Fruit fly (Drosophila melanogaster) whole organism, embryonic: ENCODE data around the gene CG11726.

Source experiments
- CG11504 ChIP-seq: fragments of 200-800 bp; sonication (Bioruptor generic); optimal IDR thresholded peaks from 3 replicates; lab custom pipeline; 2019; ENCODE audit warnings: missing biosample characterization, mild to moderate bottlenecking, missing genetic modification characterization, moderate library complexity
- CG12769 ChIP-seq: fragments of 200-800 bp; sonication (Bioruptor generic); optimal IDR thresholded peaks from 2 replicates; lab custom pipeline; 2019; ENCODE audit warnings: missing biosample characterization, mild to moderate bottlenecking, missing genetic modification characterization, moderate library complexity
- CG14441 ChIP-seq: fragments of 200-800 bp; sonication (Bioruptor generic); IDR thresholded peaks from 2 replicates; pipeline ENCODE4 v1.3.6; 2022; ENCODE audit warnings: missing biosample characterization, missing genetic modification characterization
- CG15696 ChIP-seq: fragments of 200-800 bp; sonication (Bioruptor generic); optimal IDR thresholded peaks from 2 replicates; lab custom pipeline; 2019; ENCODE audit warnings: missing biosample characterization, mild to moderate bottlenecking, missing genetic modification characterization, moderate library complexity
- CG17361 ChIP-seq: fragments of 200-800 bp; sonication (Bioruptor generic); IDR thresholded peaks from 3 replicates; pipeline ENCODE4 v1.3.6; 2022; ENCODE audit warnings: missing biosample characterization, missing genetic modification characterization
- CG17802 ChIP-seq: fragments of 200-800 bp; sonication (Bioruptor generic); optimal IDR thresholded peaks from 2 replicates; lab custom pipeline; 2018; ENCODE audit warnings: missing biosample characterization, mild to moderate bottlenecking, missing genetic modification characterization, moderate library complexity
- CG3163 ChIP-seq: fragments of 200-800 bp; sonication (Bioruptor generic); optimal IDR thresholded peaks from 3 replicates; lab custom pipeline; 2016; ENCODE audit warnings: missing biosample characterization, missing genetic modification characterization
- CG33213 ChIP-seq: fragments of 200-800 bp; sonication (Bioruptor generic); optimal IDR thresholded peaks from 3 replicates; lab custom pipeline; 2016; ENCODE audit warnings: missing biosample characterization, missing genetic modification characterization
- CG6175 ChIP-seq: fragments of 200-800 bp; sonication (Bioruptor generic); IDR thresholded peaks from 3 replicates; pipeline ENCODE4 v1.3.6; 2022; ENCODE audit warnings: missing biosample characterization, missing genetic modification characterization
- CG6689 ChIP-seq: fragments of 200-800 bp; sonication (Bioruptor generic); IDR thresholded peaks from 2 replicates; pipeline ENCODE4 v1.3.6; 2022; ENCODE audit warnings: missing biosample characterization, missing genetic modification characterization
- CG8290 ChIP-seq, 3 experiments: fragments of 200-800 bp; sonication (Bioruptor generic); optimal IDR thresholded peaks; 2 replicates each; lab custom pipeline; 2016 to 2019; ENCODE audit warnings: missing biosample characterization in 3 of 3, missing genetic modification characterization in 3 of 3, mild to moderate bottlenecking in 2 of 3, moderate library complexity in 1 of 3
- CG8944 ChIP-seq: fragments of 200-800 bp; sonication (Bioruptor generic); optimal IDR thresholded peaks from 3 replicates; lab custom pipeline; 2016; ENCODE audit warnings: missing biosample characterization, missing genetic modification characterization
- CG9437 ChIP-seq: fragments of 200-800 bp; sonication (Bioruptor generic); optimal IDR thresholded peaks from 2 replicates; lab custom pipeline; 2018; ENCODE audit warnings: missing biosample characterization, mild to moderate bottlenecking, missing genetic modification characterization
- CG9609 ChIP-seq: fragments of 200-800 bp; sonication (Bioruptor generic); optimal IDR thresholded peaks from 3 replicates; lab custom pipeline; 2016; ENCODE audit warnings: missing biosample characterization, missing genetic modification characterization
- CoRest ChIP-seq: fragments of 200-800 bp; sonication (Bioruptor generic); optimal IDR thresholded peaks from 3 replicates; lab custom pipeline; 2018; ENCODE audit warnings: missing biosample characterization, mild to moderate bottlenecking, missing genetic modification characterization, moderate library complexity
- Dad ChIP-seq: fragments of 200-800 bp; sonication (Bioruptor generic); optimal IDR thresholded peaks from 3 replicates; lab custom pipeline; 2016; ENCODE audit warnings: missing biosample characterization, missing genetic modification characterization
- Dbx ChIP-seq: fragments of 200-800 bp; sonication (Bioruptor generic); IDR thresholded peaks from 3 replicates; pipeline ENCODE4 v1.3.6; 2022; ENCODE audit warnings: missing biosample characterization, missing genetic modification characterization
- Drgx ChIP-seq: fragments of 200-800 bp; sonication (Bioruptor generic); IDR thresholded peaks from 2 replicates; pipeline ENCODE4 v1.3.6; 2022; ENCODE audit warnings: missing biosample characterization, missing genetic modification characterization
- ERR ChIP-seq: fragments of 200-800 bp; sonication (Bioruptor generic); optimal IDR thresholded peaks from 2 replicates; lab custom pipeline; 2016; ENCODE audit warnings: missing biosample characterization, missing genetic modification characterization
- Gug ChIP-seq: fragments of 200-800 bp; sonication (Bioruptor generic); IDR thresholded peaks from 4 replicates; pipeline ENCODE4 v1.3.6; 2022; ENCODE audit warnings: missing biosample characterization, missing genetic modification characterization
- H15 ChIP-seq: fragments of 200-800 bp; sonication (Bioruptor generic); IDR thresholded peaks from 3 replicates; pipeline ENCODE4 v1.3.6; 2022; ENCODE audit warnings: missing biosample characterization, missing genetic modification characterization
- HmgD ChIP-seq: fragments of 200-800 bp; sonication (Bioruptor generic); optimal IDR thresholded peaks from 3 replicates; lab custom pipeline; 2016; ENCODE audit warnings: missing biosample characterization, missing genetic modification characterization
- Med ChIP-seq: fragments of 200-800 bp; sonication (Bioruptor generic); peaks from one replicate; lab custom pipeline; 2016; ENCODE audit warnings: missing biosample characterization, missing genetic modification characterization, mild to moderate bottlenecking, inconsistent platforms, moderate library complexity
- Rfx ChIP-seq: fragments of 200-800 bp; sonication (Bioruptor generic); IDR thresholded peaks from 2 replicates; pipeline ENCODE4 v1.3.6; 2022; ENCODE audit warnings: missing biosample characterization, missing genetic modification characterization
- Sox100B ChIP-seq: fragments of 200-800 bp; sonication (Bioruptor generic); optimal IDR thresholded peaks from 3 replicates; lab custom pipeline; 2018; ENCODE audit warnings: missing biosample characterization, mild to moderate bottlenecking, missing genetic modification characterization
- Trl ChIP-seq, 3 experiments: fragments of >200 bp in 2 of 3; fragments of 200-800 bp in 1 of 3; sonication (Bioruptor generic) in 1 of 3; optimal IDR thresholded peaks; 2 replicates in 1 of 3; 3 replicates in 2 of 3; lab custom pipeline; 2016 to 2017; ENCODE audit warnings: missing biosample characterization in 1 of 3, missing genetic modification characterization in 1 of 3
- abd-A ChIP-seq: fragments of 200-800 bp; sonication (Bioruptor generic); optimal IDR thresholded peaks from 3 replicates; lab custom pipeline; 2019; ENCODE audit warnings: missing biosample characterization, mild to moderate bottlenecking, missing genetic modification characterization, moderate library complexity
- ac ChIP-seq: fragments of 200-800 bp; sonication (Bioruptor generic); optimal IDR thresholded peaks from 3 replicates; lab custom pipeline; 2017; ENCODE audit warnings: missing biosample characterization, mild to moderate bottlenecking, missing genetic modification characterization
- cg ChIP-seq: fragments of 200-800 bp; sonication (Bioruptor generic); optimal IDR thresholded peaks from 3 replicates; lab custom pipeline; 2019; ENCODE audit warnings: missing biosample characterization, mild to moderate bottlenecking, missing genetic modification characterization, moderate library complexity
- danr ChIP-seq: fragments of 200-800 bp; sonication (Bioruptor generic); IDR thresholded peaks from 2 replicates; pipeline ENCODE4 v1.3.6; 2022; ENCODE audit warnings: missing biosample characterization, missing genetic modification characterization
- dysf ChIP-seq: fragments of 200-800 bp; sonication (Bioruptor generic); IDR thresholded peaks from 3 replicates; pipeline ENCODE4 v1.3.6; 2022; ENCODE audit warnings: missing biosample characterization, missing genetic modification characterization
- gcm ChIP-seq: fragments of 200-800 bp; sonication (Bioruptor generic); optimal IDR thresholded peaks from 2 replicates; lab custom pipeline; 2019; ENCODE audit warnings: missing biosample characterization, mild to moderate bottlenecking, missing genetic modification characterization, moderate library complexity
- gem ChIP-seq: fragments of 200-800 bp; sonication (Bioruptor generic); optimal IDR thresholded peaks from 2 replicates; lab custom pipeline; 2019; ENCODE audit warnings: missing biosample characterization, mild to moderate bottlenecking, missing genetic modification characterization, moderate library complexity
- h ChIP-seq: fragments of >200 bp; optimal IDR thresholded peaks from 2 replicates; lab custom pipeline; 2017
- hkb ChIP-seq, 2 experiments: fragments of 200-800 bp in 1 of 2; fragments of >200 bp in 1 of 2; sonication (Bioruptor generic) in 1 of 2; IDR thresholded peaks in 1 of 2; optimal IDR thresholded peaks in 1 of 2; 2 replicates each; pipeline versions ENCODE4 v1.3.6 to Lab custom; 2017 to 2022; ENCODE audit warnings: missing biosample characterization in 1 of 2, missing genetic modification characterization in 1 of 2
- kni ChIP-seq: fragments of 200-800 bp; sonication (Bioruptor generic); optimal IDR thresholded peaks from 3 replicates; lab custom pipeline; 2017; ENCODE audit warnings: mild to moderate bottlenecking, missing biosample characterization, missing genetic modification reagents, missing genetic modification characterization
- lola ChIP-seq, 3 experiments: fragments of >200 bp in 2 of 3; fragments of 200-800 bp in 1 of 3; sonication (Bioruptor generic) in 1 of 3; optimal IDR thresholded peaks; 2 replicates each; lab custom pipeline; 2017 to 2019; ENCODE audit warnings: missing biosample characterization in 3 of 3, missing genetic modification characterization in 3 of 3, mild to moderate bottlenecking in 1 of 3, moderate library complexity in 1 of 3
- nmo ChIP-seq: fragments of 200-800 bp; sonication (Bioruptor generic); optimal IDR thresholded peaks from 2 replicates; lab custom pipeline; 2018; ENCODE audit warnings: missing biosample characterization, mild to moderate bottlenecking, missing genetic modification characterization, moderate library complexity
- org-1 ChIP-seq: fragments of 200-800 bp; sonication (Bioruptor generic); optimal IDR thresholded peaks from 2 replicates; lab custom pipeline; 2017; ENCODE audit warnings: missing biosample characterization, missing genetic modification characterization
- rib ChIP-seq: fragments of 200-800 bp; sonication (Bioruptor generic); IDR thresholded peaks from 2 replicates; pipeline ENCODE4 v1.3.6; 2022; ENCODE audit warnings: missing biosample characterization, missing genetic modification characterization
- row ChIP-seq: fragments of 200-800 bp; sonication (Bioruptor generic); IDR thresholded peaks from 3 replicates; pipeline ENCODE4 v1.3.6; 2022; ENCODE audit warnings: missing biosample characterization, missing genetic modification characterization
- sisA ChIP-seq: fragments of 200-800 bp; sonication (Bioruptor generic); IDR thresholded peaks from 2 replicates; pipeline ENCODE4 v1.3.6; 2022; ENCODE audit warnings: missing biosample characterization, missing genetic modification characterization
- sug ChIP-seq: fragments of 200-800 bp; optimal IDR thresholded peaks from 2 replicates; lab custom pipeline; 2019; ENCODE audit warnings: missing biosample characterization, mild to moderate bottlenecking, missing genetic modification characterization, moderate library complexity
- toy ChIP-seq: fragments of 200-800 bp; sonication (Bioruptor generic); IDR thresholded peaks from 2 replicates; pipeline ENCODE4 v1.3.6; 2022; ENCODE audit warnings: missing biosample characterization, missing genetic modification characterization
- ttk ChIP-seq: fragments of 200-800 bp; sonication (Bioruptor generic); IDR thresholded peaks from 2 replicates; pipeline ENCODE4 v2.1.2; 2022; ENCODE audit warnings: missing biosample characterization, missing genetic modification characterization
- tup ChIP-seq: fragments of 200-800 bp; sonication (Bioruptor generic); optimal IDR thresholded peaks from 2 replicates; lab custom pipeline; 2016; ENCODE audit warnings: missing biosample characterization, mild to moderate bottlenecking, missing genetic modification characterization, moderate library complexity

The CG11726 gene

dm6 chr3L:11365432-11366318 lies 28.8 kb upstream of the CG11726 start (continued):
- TF ChIP-seq danr (GFP tag; lab: Robert Waterston, UW) (0 out of 2 replicates have a peak, but pooled peaks have one; percentile 17), kni (GFP tag; lab: Kevin White, UChicago) (peak; percentile 21), toy (GFP tag; lab: Robert Waterston, UW) (0 out of 2 replicates have a peak, but pooled peaks have one; percentile 7), CG6689 (GFP tag; lab: Robert Waterston, UW) (0 out of 2 replicates have a peak, but pooled peaks have one; percentile 15), h (lab: Kevin White, UChicago) (no peak), CG17802 (peak; percentile 1), HmgD (GFP tag; lab: Kevin White, UChicago) (peak; percentile 8), H15 (GFP tag; lab: Robert Waterston, UW) (0 out of 3 replicates have a peak, but pooled peaks have one; percentile 26), lola (GFP tag; optimal IDR thresholded peaks at IDR 0.05; lab: Kevin White, UChicago) (peak in 1 of 3 experiments; percentile 8), CG8944 (peak; percentile 11), hkb (optimal IDR thresholded peaks at IDR 0.05; lab: Kevin White, UChicago) (no peak), hkb (GFP tag; IDR thresholded peaks at IDR 0.05; lab: Robert Waterston, UW) (0 out of 2 replicates have a peak, but pooled peaks have one; percentile 3), Gug (GFP tag; lab: Robert Waterston, UW) (peak; percentile 33; the same call in 1 of the 4 replicates), ERR (GFP tag; lab: Kevin White, UChicago) (no peak), CG11504 (tag; lab: Kevin White, UChicago) (peak; percentile 27), Drgx (GFP tag; lab: Robert Waterston, UW) (peak; percentile 63), sisA (GFP tag; lab: Robert Waterston, UW) (0 out of 2 replicates have a peak, but pooled peaks have one; percentile 8), ac (GFP tag; lab: Kevin White, UChicago) (no peak), rib (GFP tag; lab: Robert Waterston, UW) (no peak), Dad (GFP tag; lab: Kevin White, UChicago) (no peak), dysf (0 out of 3 replicates have a peak, but pooled peaks have one; percentile 13), cg (GFP tag; lab: Kevin White, UChicago) (peak; percentile 8), ttk (GFP tag; lab: Robert Waterston, UW) (no peak), Trl (optimal IDR thresholded peaks at IDR 0.05; lab: Kevin White, UChicago) (peak; percentile 57 to 71), Trl (GFP tag; optimal IDR thresholded peaks at IDR 0.05; lab: Kevin White, UChicago) (no peak), gem (tag; lab: Kevin White, UChicago) (peak; percentile 32), Rfx (GFP tag; lab: Robert Waterston, UW) (0 out of 2 replicates have a peak, but pooled peaks have one; percentile 10), CG8290 (GFP tag; optimal IDR thresholded peaks at IDR 0.05; lab: Kevin White, UChicago) (no peak), CG8290 (tag; optimal IDR thresholded peaks at IDR 0.05; lab: Kevin White, UChicago) (peak in 1 of 2 experiments; percentile 44), CoRest (tag; lab: Kevin White, UChicago) (peak; percentile 17), sug (peak; percentile 46), CG6175 (GFP tag; lab: Robert Waterston, UW) (0 out of 3 replicates have a peak, but pooled peaks have one; percentile 44), gcm (peak; percentile 9), org-1 (GFP tag; lab: Kevin White, UChicago) (no peak), CG9609 (GFP tag; lab: Kevin White, UChicago) (peak; percentile 3), tup (GFP tag; lab: Kevin White, UChicago) (no peak), CG17361 (GFP tag; lab: Robert Waterston, UW) (0 out of 3 replicates have a peak, but pooled peaks have one; percentile 30), CG9437 (GFP tag; lab: Kevin White, UChicago) (peak; percentile 18), CG3163 (GFP tag; lab: Kevin White, UChicago) (peak; percentile 78), Med (peak; percentile 68), CG14441 (GFP tag; lab: Robert Waterston, UW) (peak; percentile 15; the same call in 1 of the 2 replicates), row (GFP tag; lab: Robert Waterston, UW) (peak; percentile 16; the same call in 1 of the 3 replicates), CG12769 (tag; lab: Kevin White, UChicago) (peak; percentile 34), nmo (GFP tag; lab: Kevin White, UChicago) (peak; percentile 17), Sox100B (GFP tag; lab: Kevin White, UChicago) (peak; percentile 31), CG33213 (GFP tag; lab: Kevin White, UChicago) (no peak), abd-A (tag; lab: Kevin White, UChicago) (peak; percentile 43), Dbx (GFP tag; lab: Robert Waterston, UW) (0 out of 3 replicates have a peak, but pooled peaks have one; percentile 22), CG15696 (tag; lab: Kevin White, UChicago) (no peak)
